Fruit fly (Drosophila melanogaster) whole organism, embryonic: Measurements from ENCODE around the gene Pmm2.

Source experiments
- Ada2b ChIP-seq: fragments of 200-800 bp; sonication (Bioruptor generic); IDR thresholded peaks from 2 replicates; pipeline ENCODE4 v1.3.6; 2022; ENCODE audit warnings: missing biosample characterization, missing genetic modification characterization
- Bgb ChIP-seq: fragments of 200-800 bp; sonication (Bioruptor generic); IDR thresholded peaks from 2 replicates; pipeline ENCODE4 v1.3.6; 2022; ENCODE audit warnings: missing biosample characterization, missing genetic modification characterization; ENCODE audit not compliant: partially characterized antibody
- C15 ChIP-seq: fragments of 200-800 bp; sonication (Bioruptor generic); IDR thresholded peaks from 3 replicates; pipeline ENCODE4 v1.3.6; 2022; ENCODE audit warnings: missing biosample characterization, missing genetic modification characterization
- CG10654 ChIP-seq: fragments of 200-800 bp; sonication (Bioruptor generic); optimal IDR thresholded peaks from 2 replicates; lab custom pipeline; 2016; ENCODE audit warnings: missing biosample characterization, missing genetic modification characterization
- CG10979 ChIP-seq: fragments of 200-800 bp; sonication (Bioruptor generic); optimal IDR thresholded peaks from 2 replicates; lab custom pipeline; 2018; ENCODE audit warnings: missing biosample characterization, mild to moderate bottlenecking, missing genetic modification characterization, moderate library complexity
- CG11723 ChIP-seq: fragments of 200-800 bp; sonication (Bioruptor generic); optimal IDR thresholded peaks from 2 replicates; lab custom pipeline; 2017; ENCODE audit warnings: missing biosample characterization, mild to moderate bottlenecking, missing genetic modification characterization
- CG12104 ChIP-seq: fragments of 200-800 bp; sonication (Bioruptor generic); optimal IDR thresholded peaks from 3 replicates; lab custom pipeline; 2016; ENCODE audit warnings: missing biosample characterization, missing genetic modification characterization
- CG12942 ChIP-seq: fragments of 200-800 bp; sonication (Bioruptor generic); optimal IDR thresholded peaks from 3 replicates; lab custom pipeline; 2016; ENCODE audit warnings: missing biosample characterization, missing genetic modification characterization
- CG13775 ChIP-seq: fragments of 200-800 bp; sonication (Bioruptor generic); optimal IDR thresholded peaks from 3 replicates; lab custom pipeline; 2017; ENCODE audit warnings: missing biosample characterization, mild to moderate bottlenecking, missing genetic modification characterization
- CG14441 ChIP-seq: fragments of 200-800 bp; sonication (Bioruptor generic); IDR thresholded peaks from 2 replicates; pipeline ENCODE4 v1.3.6; 2022; ENCODE audit warnings: missing biosample characterization, missing genetic modification characterization
- CG15601 ChIP-seq: fragments of 200-800 bp; sonication (Bioruptor generic); optimal IDR thresholded peaks from 3 replicates; lab custom pipeline; 2019; ENCODE audit warnings: missing biosample characterization, mild to moderate bottlenecking, missing genetic modification characterization, moderate library complexity
- CG17361 ChIP-seq: fragments of 200-800 bp; sonication (Bioruptor generic); IDR thresholded peaks from 3 replicates; pipeline ENCODE4 v1.3.6; 2022; ENCODE audit warnings: missing biosample characterization, missing genetic modification characterization
- CG17385 ChIP-seq: fragments of 200-800 bp; sonication (Bioruptor generic); optimal IDR thresholded peaks from 3 replicates; lab custom pipeline; 2018; ENCODE audit warnings: missing biosample characterization, mild to moderate bottlenecking, missing genetic modification characterization
- CG32767 ChIP-seq: fragments of 200-800 bp; sonication (Bioruptor generic); IDR thresholded peaks from 2 replicates; pipeline ENCODE4 v1.3.6; 2022; ENCODE audit warnings: missing biosample characterization, missing genetic modification characterization
- CG4730 ChIP-seq: fragments of 200-800 bp; sonication (Bioruptor generic); IDR thresholded peaks from 2 replicates; pipeline ENCODE4 v1.3.6; 2022; ENCODE audit warnings: missing biosample characterization, missing genetic modification characterization
- CG6791 ChIP-seq: fragments of 200-800 bp; sonication (Bioruptor generic); IDR thresholded peaks from 3 replicates; pipeline ENCODE4 v1.3.6; 2022; ENCODE audit warnings: missing biosample characterization, missing genetic modification characterization; ENCODE audit not compliant: partially characterized antibody
- CG7839 ChIP-seq: fragments of 200-800 bp; sonication (Bioruptor generic); optimal IDR thresholded peaks from 3 replicates; lab custom pipeline; 2018; ENCODE audit warnings: missing biosample characterization, mild to moderate bottlenecking, missing genetic modification characterization, moderate library complexity
- CG8944 ChIP-seq: fragments of 200-800 bp; sonication (Bioruptor generic); optimal IDR thresholded peaks from 3 replicates; lab custom pipeline; 2016; ENCODE audit warnings: missing biosample characterization, missing genetic modification characterization
- Chrac-16 ChIP-seq: fragments of 200-800 bp; sonication (Bioruptor generic); optimal IDR thresholded peaks from 3 replicates; lab custom pipeline; 2016; ENCODE audit warnings: missing biosample characterization, missing genetic modification characterization
- Eip74EF ChIP-seq, 2 experiments: fragments of 200-800 bp in 1 of 2; fragments of >200 bp in 1 of 2; sonication (Bioruptor generic) in 1 of 2; optimal IDR thresholded peaks; 2 replicates each; lab custom pipeline; 2017 to 2019; ENCODE audit warnings: missing biosample characterization in 2 of 2, missing genetic modification characterization in 2 of 2, mild to moderate bottlenecking in 1 of 2, moderate library complexity in 1 of 2
- Elba2 ChIP-seq: fragments of 200-800 bp; sonication (Bioruptor generic); optimal IDR thresholded peaks from 3 replicates; lab custom pipeline; 2016; ENCODE audit warnings: missing biosample characterization, missing genetic modification characterization
- Gug ChIP-seq: fragments of 200-800 bp; sonication (Bioruptor generic); IDR thresholded peaks from 4 replicates; pipeline ENCODE4 v1.3.6; 2022; ENCODE audit warnings: missing biosample characterization, missing genetic modification characterization
- HmgZ ChIP-seq: fragments of 200-800 bp; sonication (Bioruptor generic); optimal IDR thresholded peaks from 2 replicates; lab custom pipeline; 2018; ENCODE audit warnings: missing biosample characterization, mild to moderate bottlenecking, missing genetic modification characterization
- Hr51 ChIP-seq, 2 experiments: fragments of 200-800 bp; sonication (Bioruptor generic); optimal IDR thresholded peaks; 2 replicates in 1 of 2; 3 replicates in 1 of 2; lab custom pipeline; 2016 to 2018; ENCODE audit warnings: missing biosample characterization in 2 of 2, missing genetic modification characterization in 2 of 2, mild to moderate bottlenecking in 1 of 2, moderate library complexity in 1 of 2
- NC2α ChIP-seq: fragments of 200-800 bp; sonication (Bioruptor generic); optimal IDR thresholded peaks from 2 replicates; lab custom pipeline; 2016; ENCODE audit warnings: missing biosample characterization, missing genetic modification characterization
- Rfx ChIP-seq: fragments of 200-800 bp; sonication (Bioruptor generic); IDR thresholded peaks from 2 replicates; pipeline ENCODE4 v1.3.6; 2022; ENCODE audit warnings: missing biosample characterization, missing genetic modification characterization
- Spps ChIP-seq: fragments of 200-800 bp; sonication (Bioruptor generic); optimal IDR thresholded peaks from 2 replicates; lab custom pipeline; 2018; ENCODE audit warnings: missing biosample characterization, mild to moderate bottlenecking, missing genetic modification characterization
- Sry-β ChIP-seq: fragments of 200-800 bp; sonication (Bioruptor generic); optimal IDR thresholded peaks from 2 replicates; lab custom pipeline; 2018; ENCODE audit warnings: missing biosample characterization, mild to moderate bottlenecking, missing genetic modification characterization, moderate library complexity
- ato ChIP-seq: fragments of 200-800 bp; sonication (Bioruptor generic); IDR thresholded peaks from 2 replicates; pipeline ENCODE4 v1.3.6; 2022; ENCODE audit warnings: missing biosample characterization, missing genetic modification characterization; ENCODE audit not compliant: partially characterized antibody
- br ChIP-seq: fragments of >200 bp; optimal IDR thresholded peaks from 2 replicates; lab custom pipeline; 2017
- disco-r ChIP-seq: fragments of 200-800 bp; sonication (Bioruptor generic); optimal IDR thresholded peaks from 2 replicates; lab custom pipeline; 2016; ENCODE audit warnings: missing biosample characterization, missing genetic modification characterization
- ewg ChIP-seq: fragments of 200-800 bp; sonication (Bioruptor generic); optimal IDR thresholded peaks from 3 replicates; lab custom pipeline; 2017; ENCODE audit warnings: mild to moderate bottlenecking, missing biosample characterization, missing genetic modification reagents, missing genetic modification characterization
- ftz-f1 ChIP-seq: fragments of 200-800 bp; sonication (Bioruptor generic); optimal IDR thresholded peaks from 2 replicates; lab custom pipeline; 2016; ENCODE audit warnings: missing biosample characterization, missing genetic modification characterization
- ind ChIP-seq: fragments of 200-800 bp; sonication (Bioruptor generic); optimal IDR thresholded peaks from 3 replicates; lab custom pipeline; 2016; ENCODE audit warnings: missing biosample characterization, missing genetic modification characterization
- jigr1 ChIP-seq: fragments of 200-800 bp; sonication (Bioruptor generic); IDR thresholded peaks from 3 replicates; pipeline ENCODE4 v1.3.6; 2022; ENCODE audit warnings: missing biosample characterization, missing genetic modification characterization
- lilli ChIP-seq: fragments of 200-800 bp; sonication (Bioruptor generic); optimal IDR thresholded peaks from 3 replicates; lab custom pipeline; 2016; ENCODE audit warnings: missing biosample characterization, missing genetic modification characterization
- maf-S ChIP-seq: fragments of 200-800 bp; sonication (Bioruptor generic); optimal IDR thresholded peaks from 2 replicates; lab custom pipeline; 2016; ENCODE audit warnings: missing biosample characterization, missing genetic modification characterization
- mirr ChIP-seq: fragments of 200-800 bp; sonication (Bioruptor generic); optimal IDR thresholded peaks from 3 replicates; lab custom pipeline; 2018; ENCODE audit warnings: missing biosample characterization, mild to moderate bottlenecking, missing genetic modification characterization
- nerfin-2 ChIP-seq: fragments of 200-800 bp; sonication (Bioruptor generic); IDR thresholded peaks from 2 replicates; pipeline ENCODE4 v1.3.6; 2022; ENCODE audit warnings: missing biosample characterization, missing genetic modification characterization; ENCODE audit not compliant: partially characterized antibody
- peb ChIP-seq: fragments of 200-800 bp; sonication (Bioruptor generic); IDR thresholded peaks from 2 replicates; pipeline ENCODE4 v1.3.6; 2022; ENCODE audit warnings: missing biosample characterization, missing genetic modification characterization
- psq ChIP-seq: fragments of 200-800 bp; sonication (Bioruptor generic); optimal IDR thresholded peaks from 2 replicates; lab custom pipeline; 2017; ENCODE audit warnings: missing biosample characterization, missing genetic modification characterization
- ro ChIP-seq: fragments of 200-800 bp; sonication (Bioruptor generic); IDR thresholded peaks from 2 replicates; pipeline ENCODE4 v1.3.6; 2022; ENCODE audit warnings: missing biosample characterization, missing genetic modification characterization
- row ChIP-seq: fragments of 200-800 bp; sonication (Bioruptor generic); IDR thresholded peaks from 3 replicates; pipeline ENCODE4 v1.3.6; 2022; ENCODE audit warnings: missing biosample characterization, missing genetic modification characterization
- sd ChIP-seq: fragments of 200-800 bp; sonication (Bioruptor generic); optimal IDR thresholded peaks from 3 replicates; lab custom pipeline; 2018; ENCODE audit warnings: missing biosample characterization, mild to moderate bottlenecking, missing genetic modification characterization, moderate library complexity
- sens ChIP-seq: fragments of 200-800 bp; sonication (Bioruptor generic); peaks from one replicate; lab custom pipeline; 2016; ENCODE audit warnings: missing biosample characterization, missing genetic modification characterization
- sens-2 ChIP-seq: fragments of 200-800 bp; sonication (Bioruptor generic); IDR thresholded peaks from 2 replicates; pipeline ENCODE4 v1.3.6; 2022; ENCODE audit warnings: missing biosample characterization, missing genetic modification characterization
- so ChIP-seq: fragments of 200-800 bp; sonication (Bioruptor generic); IDR thresholded peaks from 3 replicates; pipeline ENCODE4 v1.3.6; 2022; ENCODE audit warnings: missing biosample characterization, missing genetic modification characterization
- sqz ChIP-seq: fragments of 200-800 bp; sonication (Bioruptor generic); optimal IDR thresholded peaks from 3 replicates; lab custom pipeline; 2018; ENCODE audit warnings: missing biosample characterization, mild to moderate bottlenecking, missing genetic modification characterization
- sr ChIP-seq: fragments of 200-800 bp; sonication (Bioruptor generic); IDR thresholded peaks from 3 replicates; pipeline ENCODE4 v1.3.6; 2022; ENCODE audit warnings: missing biosample characterization, missing genetic modification characterization
- trh ChIP-seq: fragments of 200-800 bp; sonication (Bioruptor generic); optimal IDR thresholded peaks from 2 replicates; lab custom pipeline; 2016; ENCODE audit warnings: missing biosample characterization, missing genetic modification characterization
- vvl ChIP-seq: fragments of 200-800 bp; sonication (Bioruptor generic); IDR thresholded peaks from 2 replicates; pipeline ENCODE4 v1.3.6; 2022; ENCODE audit warnings: missing biosample characterization, missing genetic modification characterization

Gene Pmm2

dm6 chr3L:12494273-12494672 is 40.1 kb upstream of the Pmm2 start:
- TF ChIP-seq vvl (GFP tag; lab: Robert Waterston, UW), result peak; percentile 27; the same call in 1 of the 2 replicates
- TF ChIP-seq sqz (GFP tag; lab: Kevin White, UChicago), result peak; percentile 28
- TF ChIP-seq sr, result peak; percentile 58; the same call in 1 of the 3 replicates
- TF ChIP-seq Eip74EF (GFP tag; optimal IDR thresholded peaks at IDR 0.05; lab: Kevin White, UChicago), result peak in 1 of 2 experiments; percentile 85
- TF ChIP-seq ftz-f1 (GFP tag; lab: Kevin White, UChicago), result peak; percentile 32
- TF ChIP-seq CG17361 (GFP tag; lab: Robert Waterston, UW), result no peak
- TF ChIP-seq maf-S (GFP tag; lab: Kevin White, UChicago), result no peak

DNA sequence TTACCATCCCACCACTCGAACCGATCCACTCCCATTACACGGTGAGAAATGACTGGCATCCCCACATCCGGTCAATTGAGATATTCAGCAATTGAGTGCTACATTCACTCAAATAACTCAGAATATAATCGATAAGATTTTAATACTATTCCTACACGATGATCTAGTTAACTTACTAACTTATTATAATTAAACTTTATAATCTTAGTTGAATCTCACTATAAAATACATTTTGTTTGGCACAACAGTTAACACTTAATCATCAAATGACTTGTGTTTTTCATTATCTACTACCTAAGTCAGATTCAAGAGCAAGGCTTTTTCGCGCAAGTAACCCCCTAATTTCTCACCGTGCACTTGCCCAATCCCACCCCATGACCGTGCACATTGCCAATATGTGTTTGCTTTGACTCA is 39.1 kb upstream of the Pmm2 start:
- TF ChIP-seq CG4730 (no peak), so (GFP tag; lab: Robert Waterston, UW) (no peak; the same call in 2 of the 3 replicates), C15 (GFP tag; lab: Robert Waterston, UW) (no peak), CG32767 (no peak), ind (GFP tag; lab: Kevin White, UChicago) (peak; percentile 37), CG14441 (GFP tag; lab: Robert Waterston, UW) (no peak), ro (GFP tag; lab: Robert Waterston, UW) (no peak), peb (GFP tag; lab: Robert Waterston, UW) (no peak), CG15601 (tag; lab: Kevin White, UChicago) (no peak), Ada2b (GFP tag; lab: Robert Waterston, UW) (no peak), sd (tag; lab: Kevin White, UChicago) (no peak), lilli (GFP tag; lab: Kevin White, UChicago) (peak; percentile 53), br (lab: Kevin White, UChicago) (no peak), trh (no peak), Sry-β (GFP tag; lab: Kevin White, UChicago) (no peak), Rfx (0 out of 2 replicates have a peak, but pooled peaks have one; percentile 19), HmgZ (tag; lab: Kevin White, UChicago) (peak; percentile 29), ato (GFP tag; lab: Robert Waterston, UW) (no peak), Gug (GFP tag; lab: Robert Waterston, UW) (no peak), psq (GFP tag; lab: Kevin White, UChicago) (no peak), row (GFP tag; lab: Robert Waterston, UW) (peak; percentile 42; the same call in 2 of the 3 replicates), CG10654 (GFP tag; lab: Kevin White, UChicago) (peak; percentile 35), sens (GFP tag; lab: Kevin White, UChicago) (peak; percentile 65), CG17385 (peak; percentile 55), Elba2 (GFP tag; lab: Kevin White, UChicago) (no peak), nerfin-2 (GFP tag; lab: Robert Waterston, UW) (no peak), sens-2 (GFP tag; lab: Robert Waterston, UW) (no peak), Spps (tag; lab: Kevin White, UChicago) (no peak), CG11723 (GFP tag; lab: Kevin White, UChicago) (peak; percentile 38), jigr1 (GFP tag; lab: Robert Waterston, UW) (no peak), CG12104 (GFP tag; lab: Kevin White, UChicago) (peak; percentile 7), disco-r (GFP tag; lab: Kevin White, UChicago) (no peak), CG12942 (GFP tag; lab: Kevin White, UChicago) (no peak), mirr (GFP tag; lab: Kevin White, UChicago) (no peak), CG8944 (GFP tag; lab: Kevin White, UChicago) (no peak), CG6791 (no peak), CG7839 (tag; lab: Kevin White, UChicago) (peak; percentile 59), CG10979 (peak; percentile 54), NC2α (GFP tag; lab: Kevin White, UChicago) (no peak), Hr51 (GFP tag; optimal IDR thresholded peaks at IDR 0.05; lab: Kevin White, UChicago) (peak in 1 of 2 experiments; percentile 58), Bgb (GFP tag; lab: Robert Waterston, UW) (no peak), CG13775 (peak; percentile 13), ewg (GFP tag; lab: Kevin White, UChicago) (no peak), Chrac-16 (GFP tag; lab: Kevin White, UChicago) (no peak)
